Worm (Caenorhabditis elegans) whole organism, late embryonic: Measurements from ENCODE around the gene nas-22.

ENCODE experiments used
- ets-4 ChIP-seq: sonication (generic microtip); optimal IDR thresholded peaks from 2 replicates; lab custom pipeline; 2016; ENCODE audit warnings: missing genetic modification characterization, missing compliant biosample characterization
- nhr-11 ChIP-seq: fragments of 150-350 bp; optimal IDR thresholded peaks from 2 replicates; lab custom pipeline; 2014; ENCODE audit warnings: missing biosample characterization, missing genetic modification characterization
- pha-4 ChIP-seq: fragments of 150-350 bp; optimal IDR thresholded peaks from 2 replicates; lab custom pipeline; 2018; ENCODE audit warnings: missing biosample characterization, missing genetic modification reagents, missing genetic modification characterization
- unc-55 ChIP-seq: sonication (generic microtip); optimal IDR thresholded peaks from 2 replicates; lab custom pipeline; 2017; ENCODE audit warnings: missing biosample characterization, missing genetic modification reagents, missing genetic modification characterization

ce11 chrV:11443503-11443902 is 31.0 kb upstream of the nas-22 start, which contains the start of gene F57B7.2:
- TF ChIP-seq unc-55 (GFP tag; lab: Kevin White, UChicago) (no peak), pha-4 (tag; lab: Kevin White, UChicago) (no peak), nhr-11 (tag; lab: Kevin White, UChicago) (no peak), ets-4 (tag; lab: Kevin White, UChicago) (no peak)
